Worm (Caenorhabditis elegans) whole organism, L2 larva: ENCODE measurements around the gene W04D2.4.

Experiments used
- C34F6.9 ChIP-seq: fragments of 150-350 bp; optimal IDR thresholded peaks from 2 replicates; lab custom pipeline; 2014; ENCODE audit warnings: missing biosample characterization, missing genetic modification characterization
- F13H6.1 ChIP-seq: sonication (generic microtip); optimal IDR thresholded peaks from 2 replicates; lab custom pipeline; 2016; ENCODE audit warnings: missing genetic modification characterization, missing compliant biosample characterization
- R02D3.7 ChIP-seq: fragments of 150-350 bp; optimal IDR thresholded peaks from 2 replicates; lab custom pipeline; 2014; ENCODE audit warnings: missing biosample characterization, missing genetic modification characterization
- Y55F3AM.14 ChIP-seq: fragments of 200-800 bp; sonication (Bioruptor generic); optimal IDR thresholded peaks from 2 replicates; lab custom pipeline; 2018; ENCODE audit warnings: mild to moderate bottlenecking, missing genetic modification characterization, missing compliant biosample characterization
- ZK546.5 ChIP-seq: sonication (generic microtip); optimal IDR thresholded peaks from 2 replicates; lab custom pipeline; 2017; ENCODE audit warnings: missing biosample characterization, missing genetic modification characterization
- aly-2 ChIP-seq: fragments of 150-350 bp; optimal IDR thresholded peaks from 2 replicates; lab custom pipeline; 2014; ENCODE audit warnings: missing biosample characterization, missing genetic modification characterization
- blmp-1 ChIP-seq: sonication (generic microtip); optimal IDR thresholded peaks from 2 replicates; lab custom pipeline; 2017; ENCODE audit warnings: missing genetic modification characterization, mild to moderate bottlenecking, missing compliant biosample characterization, antibody characterized with exemption, moderate library complexity; ENCODE audit not compliant: insufficient read depth
- ceh-16 ChIP-seq: fragments of 150-350 bp; optimal IDR thresholded peaks from 2 replicates; lab custom pipeline; 2014; ENCODE audit warnings: missing biosample characterization, missing genetic modification characterization
- crh-2 ChIP-seq: sonication (generic microtip); optimal IDR thresholded peaks from 2 replicates; lab custom pipeline; 2017; ENCODE audit warnings: missing biosample characterization, missing genetic modification characterization
- fos-1 ChIP-seq: fragments of 150-350 bp; optimal IDR thresholded peaks from 2 replicates; lab custom pipeline; 2014; ENCODE audit warnings: missing biosample characterization, missing genetic modification characterization
- gmeb-1 ChIP-seq: fragments of 150-350 bp; optimal IDR thresholded peaks from 2 replicates; lab custom pipeline; 2014; ENCODE audit warnings: missing biosample characterization, missing genetic modification characterization
- lsy-2 ChIP-seq, 2 experiments: fragments of 150-350 bp in 1 of 2; sonication (generic microtip) in 1 of 2; optimal IDR thresholded peaks; 2 replicates each; lab custom pipeline; 2014 to 2017; ENCODE audit warnings: missing biosample characterization in 2 of 2, missing genetic modification characterization in 2 of 2
- mab-5 ChIP-seq: fragments of 150-350 bp; optimal IDR thresholded peaks from 2 replicates; lab custom pipeline; 2014; ENCODE audit warnings: missing biosample characterization, missing genetic modification characterization
- mdl-1 ChIP-seq, 2 experiments: fragments of 150-350 bp in 1 of 2; sonication (generic microtip) in 1 of 2; optimal IDR thresholded peaks; 2 replicates each; lab custom pipeline; 2017; ENCODE audit warnings: missing biosample characterization in 2 of 2, missing genetic modification characterization in 2 of 2
- nhr-10 ChIP-seq: sonication (generic microtip); optimal IDR thresholded peaks from 2 replicates; lab custom pipeline; 2017; ENCODE audit warnings: missing biosample characterization, missing genetic modification characterization
- nhr-129 ChIP-seq: fragments of 150-350 bp; optimal IDR thresholded peaks from 2 replicates; lab custom pipeline; 2014; ENCODE audit warnings: missing biosample characterization, missing genetic modification characterization
- nhr-23 ChIP-seq: fragments of 150-350 bp; optimal IDR thresholded peaks from 2 replicates; lab custom pipeline; 2014; ENCODE audit warnings: missing biosample characterization, missing genetic modification reagents, missing genetic modification characterization
- nhr-237 ChIP-seq: fragments of 150-350 bp; optimal IDR thresholded peaks from 2 replicates; lab custom pipeline; 2014; ENCODE audit warnings: missing biosample characterization, missing genetic modification characterization
- nhr-6 ChIP-seq: fragments of 150-350 bp; optimal IDR thresholded peaks from 2 replicates; lab custom pipeline; 2014; ENCODE audit warnings: missing biosample characterization, missing genetic modification characterization
- peb-1 ChIP-seq: fragments of 150-350 bp; optimal IDR thresholded peaks from 2 replicates; lab custom pipeline; 2014; ENCODE audit warnings: missing biosample characterization, missing genetic modification characterization
- sem-4 ChIP-seq: fragments of 150-350 bp; optimal IDR thresholded peaks from 2 replicates; lab custom pipeline; 2014; ENCODE audit warnings: missing biosample characterization, missing genetic modification reagents, missing genetic modification characterization
- skn-1 ChIP-seq: sonication (generic microtip); optimal IDR thresholded peaks from 2 replicates; lab custom pipeline; 2017; ENCODE audit warnings: missing biosample characterization, missing genetic modification characterization
- sma-9 ChIP-seq, 2 experiments: fragments of 150-350 bp in 1 of 2; sonication (generic microtip) in 1 of 2; optimal IDR thresholded peaks; 2 replicates each; lab custom pipeline; 2014 to 2016; ENCODE audit warnings: missing genetic modification characterization in 2 of 2, mild to moderate bottlenecking in 1 of 2, missing biosample characterization in 1 of 2, missing compliant biosample characterization in 1 of 2, missing genetic modification reagents in 1 of 2, moderate library complexity in 1 of 2
- unc-39 ChIP-seq: fragments of 150-350 bp; optimal IDR thresholded peaks from 2 replicates; lab custom pipeline; 2014; ENCODE audit warnings: missing biosample characterization, missing genetic modification characterization
- unc-55 ChIP-seq: fragments of 150-350 bp; sonication (generic microtip); optimal IDR thresholded peaks from 3 replicates; lab custom pipeline; 2014; ENCODE audit warnings: missing biosample characterization, missing genetic modification reagents, missing genetic modification characterization
- zag-1 ChIP-seq: fragments of 150-350 bp; optimal IDR thresholded peaks from 2 replicates; lab custom pipeline; 2014; ENCODE audit warnings: missing biosample characterization, missing genetic modification characterization
- ztf-1 ChIP-seq: fragments of 200-800 bp; sonication (Bioruptor generic); conservative IDR thresholded peaks from 2 replicates; pipeline ENCODE4 v1.3.6; 2022; ENCODE audit warnings: missing genetic modification characterization, missing compliant biosample characterization
- ztf-11 ChIP-seq: sonication (generic microtip); optimal IDR thresholded peaks from 2 replicates; lab custom pipeline; 2017; ENCODE audit warnings: missing biosample characterization, missing genetic modification characterization
- ztf-4 ChIP-seq: fragments of 150-350 bp; optimal IDR thresholded peaks from 2 replicates; lab custom pipeline; 2014; ENCODE audit warnings: missing biosample characterization, missing genetic modification characterization

W04D2.4 gene

DNA sequence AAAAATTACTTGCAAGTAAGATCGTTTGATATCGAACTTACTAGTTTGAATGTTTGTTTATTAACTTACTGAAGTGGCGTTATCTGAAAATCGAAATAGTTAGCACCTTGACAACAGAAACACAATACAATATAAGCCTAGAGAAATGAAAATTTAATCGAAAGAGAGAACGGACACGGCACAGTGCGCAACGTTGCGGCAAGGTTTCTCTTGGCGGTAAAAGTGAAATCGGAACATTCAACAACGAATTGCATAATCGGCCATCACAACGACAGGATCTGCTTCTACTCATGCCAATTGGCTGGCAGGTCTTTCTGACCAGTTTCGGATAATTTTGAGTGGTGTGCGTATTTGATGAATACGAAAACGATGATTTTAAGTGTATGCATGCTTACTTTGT lies 28.0 kb upstream of the W04D2.4 start, which contains the start of gene dyf-4:
TSS of gene dyf-4 (minus strand) at position 213 of the 400 bp plus-strand sequence.
- TF ChIP-seq blmp-1 (tag; lab: Kevin White, UChicago) (peak; percentile 14), unc-55 (GFP tag; lab: Kevin White, UChicago) (no peak)

DNA sequence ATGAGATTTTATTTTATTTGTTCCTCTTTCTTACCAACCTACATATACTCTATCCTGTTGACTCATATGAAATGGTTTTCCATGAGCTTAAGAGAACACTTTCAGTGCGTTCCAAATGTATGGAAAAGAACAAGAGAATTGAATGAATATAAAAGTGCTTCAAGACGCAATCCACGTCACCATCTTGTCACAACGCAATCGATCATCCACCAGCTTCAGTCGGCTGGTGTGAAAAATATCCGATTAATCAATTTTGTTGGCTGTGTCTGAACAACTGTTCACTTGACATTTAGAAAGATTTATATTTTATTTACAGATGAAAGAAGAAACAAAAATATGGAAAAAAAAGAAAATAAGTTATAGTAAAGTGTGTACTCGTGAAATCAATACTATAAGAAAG lies 25.8 kb upstream of the W04D2.4 start:
- no peak for TF ChIP-seq ztf-1
- TF ChIP-seq crh-2 (tag; lab: Kevin White, UChicago) = peak; percentile 11
- peak; percentile 40 for TF ChIP-seq mab-5 (tag; lab: Kevin White, UChicago)

DNA sequence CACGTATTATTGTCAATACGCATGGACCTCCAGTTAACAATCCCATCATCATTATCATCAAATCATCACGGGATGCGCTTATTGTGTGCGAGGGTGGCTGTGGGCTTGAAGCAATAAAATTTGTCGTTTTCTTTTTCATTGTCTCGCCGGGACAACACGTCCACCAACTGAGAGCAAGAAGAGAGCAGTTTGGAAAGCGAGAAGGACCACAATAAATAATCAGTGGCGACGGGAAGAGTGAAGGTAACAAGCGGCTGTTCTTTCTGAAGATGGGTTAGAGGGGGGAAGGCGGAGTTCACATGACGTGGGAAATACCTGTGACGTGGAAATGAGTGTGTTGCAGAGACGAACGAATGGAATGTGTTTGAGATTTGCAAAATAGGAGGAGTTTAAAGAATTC lies 21.2 kb upstream of the W04D2.4 start:
- peak; percentile 40 for TF ChIP-seq ztf-4 (tag; lab: Kevin White, UChicago)
- peak; percentile 65 for TF ChIP-seq crh-2 (tag; lab: Kevin White, UChicago)
- TF ChIP-seq R02D3.7 (tag; lab: Kevin White, UChicago) = no peak
- TF ChIP-seq nhr-129 (tag; lab: Kevin White, UChicago) = peak; percentile 71
- peak; percentile 21 for TF ChIP-seq C34F6.9 (tag; lab: Kevin White, UChicago)
- peak in 1 of 2 experiments; percentile 56 for TF ChIP-seq lsy-2 (tag; optimal IDR thresholded peaks at IDR 0.05; lab: Kevin White, UChicago)
- TF ChIP-seq sma-9 (GFP tag; optimal IDR thresholded peaks at IDR 0.05; lab: Kevin White, UChicago) = peak; percentile 77
- no peak for TF ChIP-seq sma-9 (tag; optimal IDR thresholded peaks at IDR 0.05; lab: Kevin White, UChicago)
- no peak for TF ChIP-seq mdl-1 (tag; optimal IDR thresholded peaks at IDR 0.05; lab: Kevin White, UChicago)
- TF ChIP-seq F13H6.1 (tag; lab: Kevin White, UChicago) = peak; percentile 88
- TF ChIP-seq aly-2 (tag; lab: Kevin White, UChicago) = no peak
- TF ChIP-seq mab-5 (tag; lab: Kevin White, UChicago) = peak; percentile 74
- TF ChIP-seq, all 48 proteins: peak for 8

DNA sequence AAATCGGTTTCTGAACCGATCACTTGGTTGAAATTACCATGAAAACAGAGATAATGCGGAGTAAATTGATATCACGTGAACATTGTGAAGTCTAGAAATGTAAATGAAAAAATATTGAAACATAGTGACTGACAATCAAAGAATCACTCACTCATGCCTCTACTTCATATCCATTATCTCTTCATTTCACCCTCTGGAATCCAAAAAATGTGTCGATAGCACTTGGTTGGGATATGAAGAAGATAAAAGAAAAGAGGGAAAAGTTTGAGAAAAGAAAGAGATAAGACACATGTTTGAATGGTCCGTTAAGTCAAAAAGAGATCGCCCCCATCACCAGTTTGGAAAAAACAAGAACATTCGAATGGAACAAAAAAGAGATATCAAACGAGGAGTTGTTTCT lies 20.2 kb upstream of the W04D2.4 start:
- peak; percentile 31 for TF ChIP-seq sma-9 (GFP tag; optimal IDR thresholded peaks at IDR 0.05; lab: Kevin White, UChicago)
- TF ChIP-seq sma-9 (tag; optimal IDR thresholded peaks at IDR 0.05; lab: Kevin White, UChicago) = no peak
- TF ChIP-seq nhr-129 (tag; lab: Kevin White, UChicago) = peak; percentile 56
- TF ChIP-seq C34F6.9 (tag; lab: Kevin White, UChicago) = peak; percentile 44
- TF ChIP-seq unc-55 (GFP tag; lab: Kevin White, UChicago) = no peak
- TF ChIP-seq F13H6.1 (tag; lab: Kevin White, UChicago) = peak; percentile 60
- TF ChIP-seq nhr-6 = no peak
- TF ChIP-seq lsy-2 (tag; optimal IDR thresholded peaks at IDR 0.05; lab: Kevin White, UChicago) = peak in 1 of 2 experiments; percentile 46

DNA sequence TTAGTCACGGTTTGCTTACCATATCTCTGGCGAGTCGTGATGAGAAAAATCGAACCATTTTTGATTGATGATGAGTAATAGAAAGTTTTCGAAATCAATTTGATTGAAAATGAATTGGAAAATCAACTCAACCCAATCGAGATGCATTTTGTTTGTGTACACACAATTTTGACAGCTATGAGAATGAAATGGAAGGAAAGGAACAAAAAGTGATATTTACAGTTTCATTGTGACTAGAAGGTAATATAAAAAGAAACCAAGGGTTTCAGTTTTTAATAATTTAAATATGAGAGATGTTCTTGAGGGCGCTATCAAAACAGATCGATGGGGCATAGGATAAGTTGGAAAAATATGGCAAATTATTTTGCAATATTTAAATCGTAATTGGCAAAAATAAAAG lies 19.6 kb upstream of the W04D2.4 start, which contains the start of gene cal-1:
TSS of gene cal-1 (minus strand) at position 101 of the 400 bp plus-strand sequence.
- no peak for TF ChIP-seq gmeb-1 (tag; lab: Kevin White, UChicago)
- no peak for TF ChIP-seq nhr-6
- no peak for TF ChIP-seq ceh-16 (tag; lab: Kevin White, UChicago)
- no peak for TF ChIP-seq ZK546.5 (tag; lab: Kevin White, UChicago)
- no peak for TF ChIP-seq blmp-1 (tag; lab: Kevin White, UChicago)
- no peak for TF ChIP-seq peb-1 (tag; lab: Kevin White, UChicago)
- TF ChIP-seq sem-4 (tag; lab: Kevin White, UChicago) = no peak
- no peak for TF ChIP-seq mdl-1 (tag; optimal IDR thresholded peaks at IDR 0.05; lab: Kevin White, UChicago)
- TF ChIP-seq nhr-23 (tag; lab: Kevin White, UChicago) = no peak
- TF ChIP-seq unc-39 (tag; lab: Kevin White, UChicago) = no peak
- no peak for TF ChIP-seq nhr-10 (tag; lab: Kevin White, UChicago)
- no peak for TF ChIP-seq ztf-11 (tag; lab: Kevin White, UChicago)
- no peak for TF ChIP-seq R02D3.7 (tag; lab: Kevin White, UChicago)
- TF ChIP-seq Y55F3AM.14 (GFP tag; lab: Kevin White, UChicago) = no peak
- no peak for TF ChIP-seq skn-1 (tag; lab: Kevin White, UChicago)
- TF ChIP-seq zag-1 = no peak
- TF ChIP-seq nhr-129 (tag; lab: Kevin White, UChicago) = no peak
- TF ChIP-seq lsy-2 (tag; optimal IDR thresholded peaks at IDR 0.05; lab: Kevin White, UChicago) = no peak

DNA sequence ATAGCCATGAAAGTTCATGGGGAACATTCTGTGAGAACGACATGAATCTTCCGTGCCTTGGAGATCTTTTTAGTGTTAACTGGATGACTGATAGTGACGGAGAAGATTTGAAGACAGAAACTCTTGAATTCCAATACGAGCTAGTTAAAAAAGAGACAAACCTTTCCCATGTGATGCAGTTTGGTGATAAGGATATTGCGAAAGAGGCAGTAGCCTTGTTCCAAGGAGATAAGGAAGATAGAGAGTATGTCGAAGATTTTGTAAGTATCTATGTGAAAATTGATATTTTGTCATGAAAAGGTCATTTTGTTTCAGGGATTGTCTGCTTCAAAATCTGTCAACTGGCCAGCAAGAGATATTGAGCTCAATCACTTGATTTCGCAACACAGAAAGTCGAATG lies 16.3 kb upstream of the W04D2.4 start:
- TF ChIP-seq F13H6.1 (tag; lab: Kevin White, UChicago) (peak; percentile 12), gmeb-1 (tag; lab: Kevin White, UChicago) (no peak), sma-9 (GFP tag; optimal IDR thresholded peaks at IDR 0.05; lab: Kevin White, UChicago) (peak; percentile 39), sma-9 (tag; optimal IDR thresholded peaks at IDR 0.05; lab: Kevin White, UChicago) (no peak), R02D3.7 (tag; lab: Kevin White, UChicago) (no peak), nhr-237 (tag; lab: Kevin White, UChicago) (no peak), fos-1 (tag; lab: Kevin White, UChicago) (peak; percentile 2)
